Worm (Caenorhabditis elegans): ENCODE results near the gene cpg-8.

- no peak for TF ChIP-seq unc-39 (tag; optimal IDR thresholded peaks at IDR 0.05)
- no peak for TF ChIP-seq sea-2 (GFP tag; optimal IDR thresholded peaks at IDR 0.05)
- no peak for TF ChIP-seq unc-62 (GFP tag; optimal IDR thresholded peaks at IDR 0.05)
- TF ChIP-seq pqm-1 (tag; optimal IDR thresholded peaks at IDR 0.05): no peak
- TF ChIP-seq ama-1 (optimal IDR thresholded peaks at IDR 0.05): no peak
- no peak for TF ChIP-seq mml-1 (tag; optimal IDR thresholded peaks at IDR 0.05)
Measured at ce11 chrV:4693282-4693588, 1.0 kb upstream of the cpg-8 start.

Data from whole organism, L3 larva.